Worm (Caenorhabditis elegans) whole organism, L2 larva: ENCODE data around the gene gpa-13.

Experiments
- elt-3 ChIP-seq: sonication (generic microtip); optimal IDR thresholded peaks from 2 replicates; lab custom pipeline; 2017; ENCODE audit warnings: missing biosample characterization, missing genetic modification characterization
- mab-5 ChIP-seq: fragments of 150-350 bp; optimal IDR thresholded peaks from 2 replicates; lab custom pipeline; 2014; ENCODE audit warnings: missing biosample characterization, missing genetic modification characterization
- nhr-10 ChIP-seq: sonication (generic microtip); optimal IDR thresholded peaks from 2 replicates; lab custom pipeline; 2017; ENCODE audit warnings: missing biosample characterization, missing genetic modification characterization
- ztf-1 ChIP-seq: fragments of 200-800 bp; sonication (Bioruptor generic); conservative IDR thresholded peaks from 2 replicates; pipeline ENCODE4 v1.3.6; 2022; ENCODE audit warnings: missing genetic modification characterization, missing compliant biosample characterization
- ztf-11 ChIP-seq: sonication (generic microtip); optimal IDR thresholded peaks from 2 replicates; lab custom pipeline; 2017; ENCODE audit warnings: missing biosample characterization, missing genetic modification characterization

ce11 chrV:12788451-12788850 lies 33.7 kb upstream of the gpa-13 start, which contains the start of gene srbc-44:
- TF ChIP-seq elt-3 (tag; lab: Kevin White, UChicago) (no peak), ztf-11 (no peak), mab-5 (no peak), nhr-10 (tag; lab: Kevin White, UChicago) (no peak), ztf-1 (GFP tag; lab: Robert Waterston, UW) (no peak)
